Worm (Caenorhabditis elegans): Measurements from ENCODE around the gene C34B4.2.

DNA sequence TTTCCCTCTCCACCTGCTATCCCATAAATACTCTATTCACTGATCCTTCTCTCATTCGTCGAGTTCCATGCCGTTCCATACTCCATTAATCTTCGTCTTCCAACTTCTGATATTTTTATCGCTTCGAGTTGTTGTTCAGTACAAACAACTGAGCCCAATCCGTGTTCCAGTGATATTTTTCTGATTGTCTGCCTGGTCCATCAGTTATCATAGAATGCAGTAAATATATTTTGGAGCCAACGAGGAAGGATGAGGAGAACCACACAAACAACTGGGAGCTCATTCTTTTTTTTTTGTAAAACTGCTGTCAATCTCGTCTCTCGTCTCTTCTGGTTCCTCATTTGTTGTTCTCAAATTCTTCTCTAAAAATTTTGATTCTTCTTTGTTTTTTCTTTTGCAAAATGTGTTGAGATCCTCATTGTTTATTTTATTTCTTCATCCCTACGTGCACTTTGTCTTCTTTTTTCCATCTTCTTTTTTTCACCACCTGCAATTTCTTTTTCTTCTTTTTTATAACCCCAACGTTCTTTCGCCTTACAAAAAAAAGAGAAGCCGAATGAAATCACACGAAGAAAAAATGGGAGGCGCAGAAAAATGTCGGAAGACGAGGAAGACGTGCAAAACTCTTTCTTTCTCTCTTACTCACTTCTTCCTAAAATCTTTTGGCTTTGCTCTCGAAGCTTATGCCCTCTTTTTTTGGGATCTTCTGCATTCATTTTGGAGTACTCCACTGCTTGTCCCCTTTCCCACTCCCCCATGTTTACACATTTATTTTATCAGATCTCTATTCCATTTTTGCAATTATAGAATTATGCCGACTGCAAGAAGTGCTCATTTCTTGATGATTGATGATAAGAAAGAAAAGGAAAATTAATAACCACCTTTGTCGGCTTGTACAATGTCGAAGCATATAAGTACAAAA lies 1.2 kb downstream of the C34B4.2 start:
- TF ChIP-seq lin-13 (GFP tag; optimal IDR thresholded peaks at IDR 0.05) (no peak), aly-2 (tag; optimal IDR thresholded peaks at IDR 0.05) (no peak), snpc-4 (tag; optimal IDR thresholded peaks at IDR 0.05) (no peak), pha-4 (GFP tag; IDR thresholded peaks at IDR 0.05) (no peak), pha-4 (tag; optimal IDR thresholded peaks at IDR 0.05) (no peak), mdt-29 (GFP tag; IDR thresholded peaks at IDR 0.05) (no peak), ceh-82 (tag; optimal IDR thresholded peaks at IDR 0.05) (no peak), tag-97 (GFP tag; IDR thresholded peaks at IDR 0.05) (no peak), fos-1 (tag; optimal IDR thresholded peaks at IDR 0.05) (no peak), unc-62 (GFP tag; optimal IDR thresholded peaks at IDR 0.05 in 1 of 2) (peak in 1 of 2 experiments; percentile 83), unc-62 (tag; optimal IDR thresholded peaks at IDR 0.05) (no peak), lsy-2 (tag; optimal IDR thresholded peaks at IDR 0.05) (no peak), lin-39 (tag; optimal IDR thresholded peaks at IDR 0.05) (no peak), dmd-6 (GFP tag; IDR thresholded peaks at IDR 0.05) (no peak), nhr-25 (tag; optimal IDR thresholded peaks at IDR 0.05; ENCODE audit: borderline replicate concordance, insufficient read depth) (no peak), mep-1 (tag; optimal IDR thresholded peaks at IDR 0.05) (no peak)

All from whole organism, L4 larva.